Fruit fly (Drosophila melanogaster): ENCODE data around the gene CG4496.

Gene CG4496

dm6 chr2L:7148086-7148485 is 41.7 kb downstream of the CG4496 start (continued):
- TF ChIP-seq CG2199 (GFP tag; IDR thresholded peaks at IDR 0.05): no peak
- TF ChIP-seq bsh (GFP tag; optimal IDR thresholded peaks at IDR 0.05): peak in 1 of 2 experiments; percentile 83
- TF ChIP-seq CG8765 (GFP tag; IDR thresholded peaks at IDR 0.05): no peak
- TF ChIP-seq CG9727 (GFP tag; optimal IDR thresholded peaks at IDR 0.05): peak; percentile 73
- peak; percentile 61 for TF ChIP-seq CG4404 (GFP tag; IDR thresholded peaks at IDR 0.05)
- TF ChIP-seq E2f2 (GFP tag; IDR thresholded peaks at IDR 0.05): peak; percentile 46
- peak; percentile 58 for TF ChIP-seq CG31388 (GFP tag; optimal IDR thresholded peaks at IDR 0.05)
- TF ChIP-seq dysf (GFP tag; IDR thresholded peaks at IDR 0.05): peak; percentile 75
- peak; percentile 81 for TF ChIP-seq seq (GFP tag; IDR thresholded peaks at IDR 0.05)
- TF ChIP-seq Mrtf (GFP tag; IDR thresholded peaks at IDR 0.05): 0 out of 3 replicates have a peak, but pooled peaks have one; percentile 57
- peak; percentile 12 for TF ChIP-seq CG12744 (GFP tag; optimal IDR thresholded peaks at IDR 0.05)
- TF ChIP-seq disco-r (GFP tag; optimal IDR thresholded peaks at IDR 0.05): peak; percentile 57
- peak; percentile 40; the same call in 1 of the 3 replicates for TF ChIP-seq gce (GFP tag; IDR thresholded peaks at IDR 0.05)
- peak; percentile 80 for TF ChIP-seq jing (GFP tag; optimal IDR thresholded peaks at IDR 0.05)
- peak; percentile 82 for TF ChIP-seq fd96Cb (tag; optimal IDR thresholded peaks at IDR 0.05)
- TF ChIP-seq CG17186 (GFP tag; optimal IDR thresholded peaks at IDR 0.05): peak; percentile 47
- no peak for TF ChIP-seq Optix (GFP tag; IDR thresholded peaks at IDR 0.05)
- peak; percentile 76 for TF ChIP-seq D19A (tag; optimal IDR thresholded peaks at IDR 0.05)
- TF ChIP-seq tx (GFP tag; optimal IDR thresholded peaks at IDR 0.05): peak; percentile 38
- no peak for TF ChIP-seq crol (GFP tag; IDR thresholded peaks at IDR 0.05)
- no peak for TF ChIP-seq HLH4C (GFP tag; IDR thresholded peaks at IDR 0.05; ENCODE audit: partially characterized antibody)
- no peak for TF ChIP-seq CG10543 (GFP tag; optimal IDR thresholded peaks at IDR 0.05)
- peak; percentile 55 for TF ChIP-seq CG12769 (tag; optimal IDR thresholded peaks at IDR 0.05)
- TF ChIP-seq CG18262 (tag; optimal IDR thresholded peaks at IDR 0.05): peak; percentile 89
- TF ChIP-seq sima (GFP tag; optimal IDR thresholded peaks at IDR 0.05): no peak
- no peak for TF ChIP-seq pzg (GFP tag; optimal IDR thresholded peaks at IDR 0.05)
- peak; percentile 78 for TF ChIP-seq org-1 (GFP tag; optimal IDR thresholded peaks at IDR 0.05)
- no peak for TF ChIP-seq HmgD (GFP tag; optimal IDR thresholded peaks at IDR 0.05)
- peak; percentile 61 for TF ChIP-seq CG12659 (GFP tag; optimal IDR thresholded peaks at IDR 0.05)
- peak; percentile 68 for TF ChIP-seq ATbp (GFP tag; optimal IDR thresholded peaks at IDR 0.05)
- peak; percentile 29 for TF ChIP-seq CG18476 (GFP tag; optimal IDR thresholded peaks at IDR 0.05)
- peak; percentile 74 for TF ChIP-seq gcm (GFP tag; optimal IDR thresholded peaks at IDR 0.05)
- TF ChIP-seq CG10274 (GFP tag; optimal IDR thresholded peaks at IDR 0.05): peak; percentile 18
- TF ChIP-seq NK7.1 (GFP tag; optimal IDR thresholded peaks at IDR 0.05): peak; percentile 54
- TF ChIP-seq CG7786 (GFP tag; optimal IDR thresholded peaks at IDR 0.05): peak; percentile 49
- peak; percentile 58 for TF ChIP-seq CG2202 (tag; optimal IDR thresholded peaks at IDR 0.05)
- peak; percentile 80 for TF ChIP-seq PHDP (tag; optimal IDR thresholded peaks at IDR 0.05)
- TF ChIP-seq Bdp1 (GFP tag; optimal IDR thresholded peaks at IDR 0.05): peak; percentile 53
- TF ChIP-seq tup (GFP tag; optimal IDR thresholded peaks at IDR 0.05): peak; percentile 27
- TF ChIP-seq Hey (tag; optimal IDR thresholded peaks at IDR 0.05): no peak
- TF ChIP-seq Asciz (GFP tag; optimal IDR thresholded peaks at IDR 0.05): peak; percentile 78
- peak; percentile 74 for TF ChIP-seq zen (tag; optimal IDR thresholded peaks at IDR 0.05)
- TF ChIP-seq CG4424 (GFP tag; optimal IDR thresholded peaks at IDR 0.05): peak; percentile 77
- TF ChIP-seq CG2875 (GFP tag; optimal IDR thresholded peaks at IDR 0.05): peak; percentile 69
- TF ChIP-seq sr (GFP tag; IDR thresholded peaks at IDR 0.05): no peak; the same call in 2 of the 3 replicates
- TF ChIP-seq CG18599 (GFP tag; optimal IDR thresholded peaks at IDR 0.05): peak; percentile 48
- peak; percentile 32 for TF ChIP-seq CTCF (GFP tag; optimal IDR thresholded peaks at IDR 0.05)
- peak; percentile 49 for TF ChIP-seq mam (GFP tag; optimal IDR thresholded peaks at IDR 0.05)
- peak; percentile 74 for TF ChIP-seq CG32767 (GFP tag; IDR thresholded peaks at IDR 0.05)
- TF ChIP-seq emc (GFP tag; optimal IDR thresholded peaks at IDR 0.05): no peak
- peak; percentile 69 for TF ChIP-seq CG14441 (GFP tag; IDR thresholded peaks at IDR 0.05)
- no peak for TF ChIP-seq CG7928 (GFP tag; optimal IDR thresholded peaks at IDR 0.05)

All from whole organism, embryonic.